Fruit fly (Drosophila melanogaster) whole organism, embryonic: ENCODE data around the gene CG8312.

Experiments used
- Atf-2 ChIP-seq: fragments of 200-800 bp; sonication (Bioruptor generic); optimal IDR thresholded peaks from 2 replicates; lab custom pipeline; 2016; ENCODE audit warnings: missing biosample characterization, missing genetic modification characterization
- BEAF-32 ChIP-seq: fragments of 200-800 bp; sonication (Bioruptor generic); optimal IDR thresholded peaks from 3 replicates; lab custom pipeline; 2017; ENCODE audit warnings: missing biosample characterization, missing genetic modification characterization, mild to moderate bottlenecking, moderate library complexity, missing genetic modification reagents
- CG10267 ChIP-seq: fragments of 200-800 bp; sonication (Bioruptor generic); optimal IDR thresholded peaks from 2 replicates; lab custom pipeline; 2018; ENCODE audit warnings: missing biosample characterization, mild to moderate bottlenecking, missing genetic modification characterization, moderate library complexity
- CG10979 ChIP-seq: fragments of 200-800 bp; sonication (Bioruptor generic); optimal IDR thresholded peaks from 2 replicates; lab custom pipeline; 2018; ENCODE audit warnings: missing biosample characterization, mild to moderate bottlenecking, missing genetic modification characterization, moderate library complexity
- CG11093 ChIP-seq: fragments of 200-800 bp; sonication (Bioruptor generic); IDR thresholded peaks from 3 replicates; pipeline ENCODE4 v1.3.6; 2022; ENCODE audit warnings: missing biosample characterization, missing genetic modification characterization
- CG13287 ChIP-seq: fragments of 200-800 bp; sonication (Bioruptor generic); IDR thresholded peaks from 2 replicates; pipeline ENCODE4 v1.3.6; 2022; ENCODE audit warnings: missing biosample characterization, missing genetic modification characterization; ENCODE audit not compliant: partially characterized antibody
- CG1603 ChIP-seq: fragments of 200-800 bp; sonication (Bioruptor generic); optimal IDR thresholded peaks from 2 replicates; lab custom pipeline; 2019; ENCODE audit warnings: missing biosample characterization, mild to moderate bottlenecking, missing genetic modification characterization, moderate library complexity
- CG2116 ChIP-seq: fragments of 200-800 bp; sonication (Bioruptor generic); optimal IDR thresholded peaks from 3 replicates; lab custom pipeline; 2018; ENCODE audit warnings: missing biosample characterization, mild to moderate bottlenecking, missing genetic modification characterization
- CG34376 ChIP-seq: fragments of 200-800 bp; sonication (Bioruptor generic); optimal IDR thresholded peaks from 2 replicates; lab custom pipeline; 2018; ENCODE audit warnings: missing biosample characterization, mild to moderate bottlenecking, missing genetic modification characterization
- CG3995 ChIP-seq: fragments of 200-800 bp; sonication (Bioruptor generic); optimal IDR thresholded peaks from 3 replicates; lab custom pipeline; 2016; ENCODE audit warnings: missing biosample characterization, missing genetic modification characterization
- CG7357 ChIP-seq: fragments of 200-800 bp; sonication (Bioruptor generic); IDR thresholded peaks from 3 replicates; pipeline ENCODE4 v1.3.6; 2022; ENCODE audit warnings: missing biosample characterization, missing genetic modification characterization
- CG8290 ChIP-seq, 3 experiments: fragments of 200-800 bp; sonication (Bioruptor generic); optimal IDR thresholded peaks; 2 replicates each; lab custom pipeline; 2016 to 2019; ENCODE audit warnings: missing biosample characterization in 3 of 3, missing genetic modification characterization in 3 of 3, mild to moderate bottlenecking in 2 of 3, moderate library complexity in 1 of 3
- CG8924 ChIP-seq: fragments of 200-800 bp; optimal IDR thresholded peaks from 3 replicates; lab custom pipeline; 2019; ENCODE audit warnings: missing biosample characterization, mild to moderate bottlenecking, missing genetic modification characterization, moderate library complexity
- D ChIP-seq, 2 experiments: fragments of 200-800 bp in 1 of 2; fragments of >200 bp in 1 of 2; sonication (Bioruptor generic) in 1 of 2; optimal IDR thresholded peaks; 2 replicates in 1 of 2; 3 replicates in 1 of 2; lab custom pipeline; 2017; ENCODE audit warnings: mild to moderate bottlenecking in 1 of 2, missing biosample characterization in 1 of 2, missing genetic modification characterization in 1 of 2, missing genetic modification reagents in 1 of 2
- Dp ChIP-seq: fragments of 200-800 bp; sonication (Bioruptor generic); optimal IDR thresholded peaks from 2 replicates; lab custom pipeline; 2018; ENCODE audit warnings: missing biosample characterization, mild to moderate bottlenecking, missing genetic modification characterization, moderate library complexity
- E2f2 ChIP-seq: fragments of 200-800 bp; sonication (Bioruptor generic); IDR thresholded peaks from 2 replicates; pipeline ENCODE4 v1.3.6; 2022; ENCODE audit warnings: missing biosample characterization, missing genetic modification characterization
- Ets97D ChIP-seq: fragments of 200-800 bp; sonication (Bioruptor generic); optimal IDR thresholded peaks from 3 replicates; lab custom pipeline; 2016; ENCODE audit warnings: missing biosample characterization, missing genetic modification characterization
- MESR4 ChIP-seq: fragments of 200-800 bp; sonication (Bioruptor generic); optimal IDR thresholded peaks from 2 replicates; lab custom pipeline; 2018; ENCODE audit warnings: missing biosample characterization, mild to moderate bottlenecking, missing genetic modification characterization, moderate library complexity
- Max ChIP-seq: fragments of 200-800 bp; sonication (Bioruptor generic); optimal IDR thresholded peaks from 2 replicates; lab custom pipeline; 2016; ENCODE audit warnings: missing biosample characterization, mild to moderate bottlenecking, missing genetic modification characterization
- Med ChIP-seq: fragments of 200-800 bp; sonication (Bioruptor generic); peaks from one replicate; lab custom pipeline; 2016; ENCODE audit warnings: missing biosample characterization, missing genetic modification characterization, mild to moderate bottlenecking, inconsistent platforms, moderate library complexity
- Myb ChIP-seq: fragments of 200-800 bp; sonication (Bioruptor generic); optimal IDR thresholded peaks from 2 replicates; lab custom pipeline; 2016; ENCODE audit warnings: missing biosample characterization, missing genetic modification characterization
- Nf-YB ChIP-seq: fragments of 200-800 bp; sonication (Bioruptor generic); optimal IDR thresholded peaks from 3 replicates; lab custom pipeline; 2019; ENCODE audit warnings: missing biosample characterization, mild to moderate bottlenecking, missing genetic modification characterization, moderate library complexity
- Nf-YC ChIP-seq: fragments of 200-800 bp; optimal IDR thresholded peaks from 3 replicates; lab custom pipeline; 2019; ENCODE audit warnings: missing biosample characterization, mild to moderate bottlenecking, missing genetic modification characterization, moderate library complexity
- Opbp ChIP-seq: fragments of 200-800 bp; sonication (Bioruptor generic); IDR thresholded peaks from 3 replicates; pipeline ENCODE4 v1.3.6; 2022; ENCODE audit warnings: missing biosample characterization, missing genetic modification characterization; ENCODE audit not compliant: partially characterized antibody
- Ravus ChIP-seq: fragments of 200-800 bp; sonication (Bioruptor generic); IDR thresholded peaks from 2 replicates; pipeline ENCODE4 v1.3.6; 2022; ENCODE audit warnings: missing biosample characterization, missing genetic modification characterization
- Tbp ChIP-seq: fragments of >200 bp; optimal IDR thresholded peaks from 2 replicates; lab custom pipeline; 2018; ENCODE audit warnings: missing biosample characterization, missing genetic modification characterization
- Xbp1 ChIP-seq: fragments of 200-800 bp; sonication (Bioruptor generic); optimal IDR thresholded peaks from 3 replicates; lab custom pipeline; 2016; ENCODE audit warnings: missing biosample characterization, mild to moderate bottlenecking, missing genetic modification characterization
- YL-1 ChIP-seq: fragments of 200-800 bp; sonication (Bioruptor generic); optimal IDR thresholded peaks from 3 replicates; lab custom pipeline; 2017; ENCODE audit warnings: missing biosample characterization, mild to moderate bottlenecking, missing genetic modification characterization
- ara ChIP-seq: fragments of 200-800 bp; sonication (Bioruptor generic); IDR thresholded peaks from 2 replicates; pipeline ENCODE4 v1.3.6; 2022; ENCODE audit warnings: missing biosample characterization, missing genetic modification characterization
- bbx ChIP-seq: fragments of 200-800 bp; sonication (Bioruptor generic); IDR thresholded peaks from 2 replicates; pipeline ENCODE4 v1.3.6; 2022; ENCODE audit warnings: missing biosample characterization, missing genetic modification characterization; ENCODE audit not compliant: partially characterized antibody
- bcd ChIP-seq: fragments of 200-800 bp; sonication (Bioruptor generic); optimal IDR thresholded peaks from 2 replicates; lab custom pipeline; 2017; ENCODE audit warnings: missing biosample characterization, mild to moderate bottlenecking, missing genetic modification characterization
- bsh ChIP-seq, 2 experiments: fragments of 200-800 bp; sonication (Bioruptor generic); optimal IDR thresholded peaks; 2 replicates each; lab custom pipeline; 2017 to 2018; ENCODE audit warnings: mild to moderate bottlenecking in 2 of 2, missing biosample characterization in 2 of 2, missing genetic modification characterization in 2 of 2, moderate library complexity in 1 of 2
- dm ChIP-seq: fragments of 200-800 bp; sonication (Bioruptor generic); optimal IDR thresholded peaks from 3 replicates; lab custom pipeline; 2016; ENCODE audit warnings: missing biosample characterization, missing genetic modification characterization
- dmrt99B ChIP-seq: fragments of 200-800 bp; sonication (Bioruptor generic); optimal IDR thresholded peaks from 2 replicates; lab custom pipeline; 2018; ENCODE audit warnings: missing biosample characterization, mild to moderate bottlenecking, missing genetic modification characterization, moderate library complexity
- ems ChIP-seq: fragments of 200-800 bp; sonication (Bioruptor generic); optimal IDR thresholded peaks from 3 replicates; lab custom pipeline; 2016; ENCODE audit warnings: missing biosample characterization, missing genetic modification characterization
- gfzf ChIP-seq: fragments of 200-800 bp; sonication (Bioruptor generic); optimal IDR thresholded peaks from 2 replicates; lab custom pipeline; 2016; ENCODE audit warnings: missing biosample characterization, mild to moderate bottlenecking, missing genetic modification characterization, moderate library complexity
- gro ChIP-seq: fragments of 200-800 bp; sonication (Bioruptor generic); optimal IDR thresholded peaks from 2 replicates; lab custom pipeline; 2016; ENCODE audit warnings: missing biosample characterization, missing genetic modification characterization
- her ChIP-seq: fragments of 200-800 bp; sonication (Bioruptor generic); optimal IDR thresholded peaks from 2 replicates; lab custom pipeline; 2016; ENCODE audit warnings: missing biosample characterization, missing genetic modification characterization
- inv ChIP-seq: fragments of 200-800 bp; sonication (Bioruptor generic); IDR thresholded peaks from 2 replicates; pipeline ENCODE4 v1.3.6; 2022; ENCODE audit warnings: missing biosample characterization, missing genetic modification characterization; ENCODE audit not compliant: partially characterized antibody
- mld ChIP-seq: fragments of 200-800 bp; sonication (Bioruptor generic); IDR thresholded peaks from 3 replicates; pipeline ENCODE4 v1.3.6; 2022; ENCODE audit warnings: missing biosample characterization, missing genetic modification characterization; ENCODE audit not compliant: partially characterized antibody
- phol ChIP-seq: fragments of 200-800 bp; sonication (Bioruptor generic); optimal IDR thresholded peaks from 3 replicates; lab custom pipeline; 2018; ENCODE audit warnings: missing biosample characterization, mild to moderate bottlenecking, missing genetic modification characterization, moderate library complexity
- pzg ChIP-seq: fragments of 200-800 bp; sonication (Bioruptor generic); optimal IDR thresholded peaks from 3 replicates; lab custom pipeline; 2018; ENCODE audit warnings: missing biosample characterization, mild to moderate bottlenecking, missing genetic modification characterization, moderate library complexity
- so ChIP-seq: fragments of 200-800 bp; sonication (Bioruptor generic); IDR thresholded peaks from 3 replicates; pipeline ENCODE4 v1.3.6; 2022; ENCODE audit warnings: missing biosample characterization, missing genetic modification characterization
- sr ChIP-seq: fragments of 200-800 bp; sonication (Bioruptor generic); IDR thresholded peaks from 3 replicates; pipeline ENCODE4 v1.3.6; 2022; ENCODE audit warnings: missing biosample characterization, missing genetic modification characterization
- stwl ChIP-seq: fragments of 200-800 bp; sonication (Bioruptor generic); optimal IDR thresholded peaks from 3 replicates; lab custom pipeline; 2018; ENCODE audit warnings: missing biosample characterization, mild to moderate bottlenecking, missing genetic modification characterization, moderate library complexity
- ttk ChIP-seq: fragments of 200-800 bp; sonication (Bioruptor generic); IDR thresholded peaks from 2 replicates; pipeline ENCODE4 v2.1.2; 2022; ENCODE audit warnings: missing biosample characterization, missing genetic modification characterization
- tx ChIP-seq: fragments of 200-800 bp; sonication (Bioruptor generic); optimal IDR thresholded peaks from 2 replicates; lab custom pipeline; 2016; ENCODE audit warnings: missing biosample characterization, missing genetic modification characterization

Gene CG8312

DNA sequence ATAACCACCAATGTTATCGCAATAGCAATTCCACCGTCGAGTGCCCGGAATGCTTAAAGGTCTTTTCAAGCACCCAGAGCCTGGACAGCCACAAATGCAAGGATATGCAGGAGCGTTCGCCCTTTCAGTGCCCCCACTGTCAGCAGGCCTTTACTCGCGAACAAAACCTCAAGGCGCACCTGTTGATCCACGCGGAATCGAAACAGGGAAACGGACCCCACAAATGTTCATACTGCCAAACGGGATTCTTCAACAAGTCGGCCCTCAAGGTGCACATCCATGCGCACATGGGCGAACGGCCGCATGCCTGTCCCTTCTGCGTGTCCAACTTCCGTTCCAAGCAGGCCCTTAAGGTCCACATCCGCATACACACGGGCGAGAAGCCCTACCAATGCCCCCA, 36.9 kb downstream of the CG8312 start (continued):
- TF ChIP-seq MESR4 (GFP tag; lab: Kevin White, UChicago) (no peak), Med (GFP tag; lab: Kevin White, UChicago) (peak; percentile 67), mld (GFP tag; lab: Robert Waterston, UW) (0 out of 3 replicates have a peak, but pooled peaks have one; percentile 18), Ravus (GFP tag; lab: Robert Waterston, UW) (no peak), D (optimal IDR thresholded peaks at IDR 0.05; lab: Kevin White, UChicago) (peak; percentile 13), D (GFP tag; optimal IDR thresholded peaks at IDR 0.05; lab: Kevin White, UChicago) (no peak), ara (GFP tag; lab: Robert Waterston, UW) (0 out of 2 replicates have a peak, but pooled peaks have one; percentile 25)

DNA sequence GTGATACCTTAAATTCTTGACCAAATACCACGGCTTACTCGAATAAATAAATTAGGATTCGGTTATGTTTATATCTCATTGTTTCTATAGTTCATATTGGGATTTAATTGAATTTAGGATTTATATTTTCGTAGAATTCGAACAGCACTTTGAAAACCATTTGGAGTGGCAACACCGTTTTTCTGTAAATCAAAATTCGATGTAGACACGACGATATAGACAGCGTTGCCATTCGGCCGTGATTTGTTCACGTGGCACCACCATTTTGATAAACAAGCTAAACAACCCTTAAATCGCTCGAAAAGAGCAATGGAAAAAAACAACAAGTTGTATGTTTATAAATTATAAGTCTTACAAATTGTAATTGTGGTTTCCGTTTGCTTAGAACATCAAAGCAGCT, 37.5 kb downstream of the CG8312 start:
- TF ChIP-seq dm (GFP tag; lab: Kevin White, UChicago) = peak; percentile 66
- peak; percentile 56 for TF ChIP-seq CG1603 (tag; lab: Kevin White, UChicago)
- peak; percentile 32 for TF ChIP-seq CG2116 (GFP tag; lab: Kevin White, UChicago)
- peak; percentile 24 for TF ChIP-seq Xbp1 (GFP tag; lab: Kevin White, UChicago)
- peak; percentile 3 for TF ChIP-seq CG10267 (tag; lab: Kevin White, UChicago)
- TF ChIP-seq CG10979 = no peak
- peak; percentile 33 for TF ChIP-seq Tbp (GFP tag; lab: Kevin White, UChicago)
- peak; percentile 67 for TF ChIP-seq CG3995
- peak; percentile 74 for TF ChIP-seq CG13287 (GFP tag; lab: Robert Waterston, UW)
- TF ChIP-seq dmrt99B = no peak
- TF ChIP-seq CG7357 (GFP tag; lab: Robert Waterston, UW) = no peak
- TF ChIP-seq phol (tag; lab: Kevin White, UChicago) = peak; percentile 76
- peak; percentile 65 for TF ChIP-seq BEAF-32
- TF ChIP-seq ems (GFP tag; lab: Kevin White, UChicago) = no peak
- TF ChIP-seq bbx (GFP tag; lab: Robert Waterston, UW) = peak; percentile 11; the same call in 1 of the 2 replicates
- TF ChIP-seq CG11093 = no peak
- peak; percentile 16 for TF ChIP-seq CG8924 (tag; lab: Kevin White, UChicago)
- TF ChIP-seq her (GFP tag; lab: Kevin White, UChicago) = no peak
- no peak for TF ChIP-seq inv (GFP tag; lab: Robert Waterston, UW)
- no peak for TF ChIP-seq CG8290 (GFP tag; optimal IDR thresholded peaks at IDR 0.05; lab: Kevin White, UChicago)
- TF ChIP-seq CG8290 (tag; optimal IDR thresholded peaks at IDR 0.05; lab: Kevin White, UChicago) = peak in 1 of 2 experiments; percentile 13
- TF ChIP-seq Ets97D (GFP tag; lab: Kevin White, UChicago) = peak; percentile 29
- TF ChIP-seq Opbp = peak; percentile 33; the same call in 1 of the 3 replicates
- peak; percentile 23 for TF ChIP-seq CG34376 (GFP tag; lab: Kevin White, UChicago)
- no peak for TF ChIP-seq bsh (GFP tag; optimal IDR thresholded peaks at IDR 0.05; lab: Kevin White, UChicago)
- TF ChIP-seq Dp (GFP tag; lab: Kevin White, UChicago) = peak; percentile 61
- TF ChIP-seq Nf-YC (tag; lab: Kevin White, UChicago) = peak; percentile 57
- TF ChIP-seq pzg (GFP tag; lab: Kevin White, UChicago) = peak; percentile 57
- no peak for TF ChIP-seq Atf-2 (GFP tag; lab: Kevin White, UChicago)
- peak; percentile 59 for TF ChIP-seq stwl
- TF ChIP-seq gro (GFP tag; lab: Kevin White, UChicago) = peak; percentile 4
- TF ChIP-seq E2f2 = peak; percentile 76
- no peak for TF ChIP-seq so (GFP tag; lab: Robert Waterston, UW)
- peak; percentile 63 for TF ChIP-seq Max
- TF ChIP-seq tx (GFP tag; lab: Kevin White, UChicago) = no peak
- TF ChIP-seq Nf-YB (GFP tag; lab: Kevin White, UChicago) = peak; percentile 9
- TF ChIP-seq sr = no peak
- TF ChIP-seq Myb (GFP tag; lab: Kevin White, UChicago) = peak; percentile 48
- TF ChIP-seq ttk (GFP tag; lab: Robert Waterston, UW) = no peak
- peak; percentile 80 for TF ChIP-seq YL-1 (GFP tag; lab: Kevin White, UChicago)
- TF ChIP-seq bcd = no peak
- peak; percentile 8 for TF ChIP-seq gfzf (GFP tag; lab: Kevin White, UChicago)
